Fruit fly (Drosophila melanogaster) whole organism, embryonic: ENCODE data around the gene CG10947.

Experiments used
- ATbp ChIP-seq: fragments of 200-800 bp; sonication (Bioruptor generic); optimal IDR thresholded peaks from 2 replicates; lab custom pipeline; 2017; ENCODE audit warnings: missing biosample characterization, mild to moderate bottlenecking, missing genetic modification characterization, missing genetic modification reagents
- CG12219 ChIP-seq: fragments of 200-800 bp; sonication (Bioruptor generic); optimal IDR thresholded peaks from 3 replicates; lab custom pipeline; 2018; ENCODE audit warnings: missing biosample characterization, mild to moderate bottlenecking, missing genetic modification characterization
- CG1233 ChIP-seq: fragments of 200-800 bp; sonication (Bioruptor generic); optimal IDR thresholded peaks from 4 replicates; lab custom pipeline; 2018; ENCODE audit warnings: missing biosample characterization, mild to moderate bottlenecking, missing genetic modification characterization
- CG13775 ChIP-seq: fragments of 200-800 bp; sonication (Bioruptor generic); optimal IDR thresholded peaks from 3 replicates; lab custom pipeline; 2017; ENCODE audit warnings: missing biosample characterization, mild to moderate bottlenecking, missing genetic modification characterization
- CG14014 ChIP-seq: fragments of 200-800 bp; sonication (Bioruptor generic); IDR thresholded peaks from 2 replicates; pipeline ENCODE4 v1.3.6; 2022; ENCODE audit warnings: missing biosample characterization, missing genetic modification characterization
- CG1792 ChIP-seq: fragments of 200-800 bp; sonication (Bioruptor generic); optimal IDR thresholded peaks from 2 replicates; lab custom pipeline; 2016; ENCODE audit warnings: missing biosample characterization, missing genetic modification characterization
- CG30020 ChIP-seq: fragments of 200-800 bp; optimal IDR thresholded peaks from 2 replicates; lab custom pipeline; 2019; ENCODE audit warnings: missing biosample characterization, mild to moderate bottlenecking, missing genetic modification characterization, moderate library complexity
- CG30431 ChIP-seq: fragments of 200-800 bp; sonication (Bioruptor generic); optimal IDR thresholded peaks from 2 replicates; lab custom pipeline; 2017; ENCODE audit warnings: missing biosample characterization, missing genetic modification characterization
- CG32532 ChIP-seq: fragments of 200-800 bp; sonication (Bioruptor generic); IDR thresholded peaks from 2 replicates; pipeline ENCODE4 v1.3.6; 2022; ENCODE audit warnings: missing biosample characterization, missing genetic modification characterization
- CG4707 ChIP-seq: fragments of 200-800 bp; sonication (Bioruptor generic); optimal IDR thresholded peaks from 2 replicates; lab custom pipeline; 2018; ENCODE audit warnings: missing biosample characterization, mild to moderate bottlenecking, missing genetic modification characterization, moderate library complexity
- CG4730 ChIP-seq: fragments of 200-800 bp; sonication (Bioruptor generic); IDR thresholded peaks from 2 replicates; pipeline ENCODE4 v1.3.6; 2022; ENCODE audit warnings: missing biosample characterization, missing genetic modification characterization
- CG6791 ChIP-seq: fragments of 200-800 bp; sonication (Bioruptor generic); IDR thresholded peaks from 3 replicates; pipeline ENCODE4 v1.3.6; 2022; ENCODE audit warnings: missing biosample characterization, missing genetic modification characterization; ENCODE audit not compliant: partially characterized antibody
- CG7786 ChIP-seq: fragments of 200-800 bp; sonication (Bioruptor generic); optimal IDR thresholded peaks from 2 replicates; lab custom pipeline; 2016; ENCODE audit warnings: missing biosample characterization, missing genetic modification characterization
- CG7839 ChIP-seq: fragments of 200-800 bp; sonication (Bioruptor generic); optimal IDR thresholded peaks from 3 replicates; lab custom pipeline; 2018; ENCODE audit warnings: missing biosample characterization, mild to moderate bottlenecking, missing genetic modification characterization, moderate library complexity
- CG8281 ChIP-seq: fragments of 200-800 bp; sonication (Bioruptor generic); optimal IDR thresholded peaks from 2 replicates; lab custom pipeline; 2018; ENCODE audit warnings: missing biosample characterization, mild to moderate bottlenecking, missing genetic modification characterization, moderate library complexity
- CG8290 ChIP-seq, 3 experiments: fragments of 200-800 bp; sonication (Bioruptor generic); optimal IDR thresholded peaks; 2 replicates each; lab custom pipeline; 2016 to 2019; ENCODE audit warnings: missing biosample characterization in 3 of 3, missing genetic modification characterization in 3 of 3, mild to moderate bottlenecking in 2 of 3, moderate library complexity in 1 of 3
- CG8388 ChIP-seq: fragments of 200-800 bp; sonication (Bioruptor generic); optimal IDR thresholded peaks from 2 replicates; lab custom pipeline; 2019; ENCODE audit warnings: missing biosample characterization, mild to moderate bottlenecking, missing genetic modification characterization, moderate library complexity
- Ets65A ChIP-seq: fragments of 200-800 bp; sonication (Bioruptor generic); peaks from one replicate; lab custom pipeline; 2016; ENCODE audit warnings: missing biosample characterization, missing genetic modification characterization
- Fer1 ChIP-seq: fragments of 200-800 bp; sonication (Bioruptor generic); optimal IDR thresholded peaks from 2 replicates; lab custom pipeline; 2017; ENCODE audit warnings: missing biosample characterization, mild to moderate bottlenecking, missing genetic modification characterization
- Fer3 ChIP-seq: fragments of 200-800 bp; sonication (Bioruptor generic); optimal IDR thresholded peaks from 2 replicates; lab custom pipeline; 2018; ENCODE audit warnings: missing biosample characterization, mild to moderate bottlenecking, missing genetic modification characterization, moderate library complexity
- HLH4C ChIP-seq: fragments of 200-800 bp; sonication (Bioruptor generic); IDR thresholded peaks from 3 replicates; pipeline ENCODE4 v1.3.6; 2022; ENCODE audit warnings: missing biosample characterization, missing genetic modification characterization; ENCODE audit not compliant: partially characterized antibody
- Hr78 ChIP-seq, 2 experiments: fragments of 200-800 bp in 1 of 2; fragments of >200 bp in 1 of 2; sonication (Bioruptor generic) in 1 of 2; optimal IDR thresholded peaks; 2 replicates each; lab custom pipeline; 2017 to 2019; ENCODE audit warnings: missing biosample characterization in 2 of 2, missing genetic modification characterization in 2 of 2, mild to moderate bottlenecking in 1 of 2, moderate library complexity in 1 of 2
- Med ChIP-seq: fragments of 200-800 bp; sonication (Bioruptor generic); peaks from one replicate; lab custom pipeline; 2016; ENCODE audit warnings: missing biosample characterization, missing genetic modification characterization, mild to moderate bottlenecking, inconsistent platforms, moderate library complexity
- Nf-YA ChIP-seq: fragments of 200-800 bp; sonication (Bioruptor generic); IDR thresholded peaks from 2 replicates; pipeline ENCODE4 v1.3.6; 2022; ENCODE audit warnings: missing biosample characterization, missing genetic modification characterization
- Nf-YC ChIP-seq: fragments of 200-800 bp; optimal IDR thresholded peaks from 3 replicates; lab custom pipeline; 2019; ENCODE audit warnings: missing biosample characterization, mild to moderate bottlenecking, missing genetic modification characterization, moderate library complexity
- Ssrp ChIP-seq: fragments of 200-800 bp; sonication (Bioruptor generic); optimal IDR thresholded peaks from 2 replicates; lab custom pipeline; 2018; ENCODE audit warnings: missing biosample characterization, mild to moderate bottlenecking, missing genetic modification characterization, moderate library complexity
- Trl ChIP-seq, 3 experiments: fragments of >200 bp in 2 of 3; fragments of 200-800 bp in 1 of 3; sonication (Bioruptor generic) in 1 of 3; optimal IDR thresholded peaks; 2 replicates in 1 of 3; 3 replicates in 2 of 3; lab custom pipeline; 2016 to 2017; ENCODE audit warnings: missing biosample characterization in 1 of 3, missing genetic modification characterization in 1 of 3
- ase ChIP-seq: fragments of 200-800 bp; sonication (Bioruptor generic); IDR thresholded peaks from 3 replicates; pipeline ENCODE4 v1.3.6; 2022; ENCODE audit warnings: missing biosample characterization, missing genetic modification characterization
- bowl ChIP-seq: fragments of 200-800 bp; sonication (Bioruptor generic); IDR thresholded peaks from 2 replicates; pipeline ENCODE4 v1.3.6; 2022; ENCODE audit warnings: missing biosample characterization, missing genetic modification characterization
- ems ChIP-seq: fragments of 200-800 bp; sonication (Bioruptor generic); optimal IDR thresholded peaks from 3 replicates; lab custom pipeline; 2016; ENCODE audit warnings: missing biosample characterization, missing genetic modification characterization
- fd102C ChIP-seq: fragments of 200-800 bp; sonication (Bioruptor generic); optimal IDR thresholded peaks from 2 replicates; lab custom pipeline; 2018; ENCODE audit warnings: missing biosample characterization, mild to moderate bottlenecking, missing genetic modification characterization, moderate library complexity
- gsb-n ChIP-seq: fragments of 200-800 bp; sonication (Bioruptor generic); optimal IDR thresholded peaks from 3 replicates; lab custom pipeline; 2018; ENCODE audit warnings: missing biosample characterization, mild to moderate bottlenecking, missing genetic modification characterization
- hkb ChIP-seq, 2 experiments: fragments of 200-800 bp in 1 of 2; fragments of >200 bp in 1 of 2; sonication (Bioruptor generic) in 1 of 2; IDR thresholded peaks in 1 of 2; optimal IDR thresholded peaks in 1 of 2; 2 replicates each; pipeline versions ENCODE4 v1.3.6 to Lab custom; 2017 to 2022; ENCODE audit warnings: missing biosample characterization in 1 of 2, missing genetic modification characterization in 1 of 2
- hth ChIP-seq: fragments of >200 bp; optimal IDR thresholded peaks from 2 replicates; lab custom pipeline; 2017; ENCODE audit warnings: inconsistent platforms
- kah ChIP-seq: fragments of 200-800 bp; sonication (Bioruptor generic); optimal IDR thresholded peaks from 2 replicates; lab custom pipeline; 2018; ENCODE audit warnings: missing biosample characterization, mild to moderate bottlenecking, missing genetic modification characterization
- pb ChIP-seq: fragments of 200-800 bp; sonication (Bioruptor generic); optimal IDR thresholded peaks from 3 replicates; lab custom pipeline; 2016; ENCODE audit warnings: missing biosample characterization, missing genetic modification characterization
- scrt ChIP-seq: fragments of 200-800 bp; sonication (Bioruptor generic); optimal IDR thresholded peaks from 2 replicates; lab custom pipeline; 2018; ENCODE audit warnings: missing biosample characterization, mild to moderate bottlenecking, missing genetic modification characterization, moderate library complexity
- slou ChIP-seq: fragments of 200-800 bp; sonication (Bioruptor generic); optimal IDR thresholded peaks from 3 replicates; lab custom pipeline; 2016; ENCODE audit warnings: missing biosample characterization, missing genetic modification characterization
- sna ChIP-seq: fragments of 200-800 bp; sonication (Bioruptor generic); IDR thresholded peaks from 2 replicates; pipeline ENCODE4 v1.3.6; 2022; ENCODE audit warnings: missing biosample characterization, missing genetic modification characterization; ENCODE audit not compliant: partially characterized antibody
- sr ChIP-seq: fragments of 200-800 bp; sonication (Bioruptor generic); IDR thresholded peaks from 3 replicates; pipeline ENCODE4 v1.3.6; 2022; ENCODE audit warnings: missing biosample characterization, missing genetic modification characterization
- tgo ChIP-seq: fragments of 200-800 bp; sonication (Bioruptor generic); IDR thresholded peaks from 3 replicates; pipeline ENCODE4 v1.3.6; 2022; ENCODE audit warnings: missing biosample characterization, missing genetic modification characterization
- trh ChIP-seq: fragments of 200-800 bp; sonication (Bioruptor generic); optimal IDR thresholded peaks from 2 replicates; lab custom pipeline; 2016; ENCODE audit warnings: missing biosample characterization, missing genetic modification characterization
- vnd ChIP-seq: fragments of 200-800 bp; sonication (Bioruptor generic); IDR thresholded peaks from 3 replicates; pipeline ENCODE4 v1.3.6; 2022; ENCODE audit warnings: missing biosample characterization, missing genetic modification characterization; ENCODE audit not compliant: partially characterized antibody
- vvl ChIP-seq: fragments of 200-800 bp; sonication (Bioruptor generic); IDR thresholded peaks from 2 replicates; pipeline ENCODE4 v1.3.6; 2022; ENCODE audit warnings: missing biosample characterization, missing genetic modification characterization
- zfh1 ChIP-seq: fragments of 200-800 bp; sonication (Bioruptor generic); IDR thresholded peaks from 3 replicates; pipeline ENCODE4 v1.3.6; 2022; ENCODE audit warnings: missing biosample characterization, missing genetic modification characterization

CG10947 gene

dm6 chr2L:20370151-20370550 is 44.4 kb downstream of the CG10947 start (continued):
- peak; percentile 2 for TF ChIP-seq CG13775
- no peak for TF ChIP-seq CG4730 (GFP tag; lab: Robert Waterston, UW)
- TF ChIP-seq ase (GFP tag; lab: Robert Waterston, UW) = no peak
- no peak for TF ChIP-seq slou
- no peak for TF ChIP-seq Nf-YA (GFP tag; lab: Robert Waterston, UW)
- no peak for TF ChIP-seq ems (GFP tag; lab: Kevin White, UChicago)
- TF ChIP-seq Nf-YC (tag; lab: Kevin White, UChicago) = no peak
- no peak for TF ChIP-seq CG6791 (GFP tag; lab: Robert Waterston, UW)
- no peak for TF ChIP-seq vnd (GFP tag; lab: Robert Waterston, UW)
- TF ChIP-seq CG7839 (tag; lab: Kevin White, UChicago) = no peak
- no peak for TF ChIP-seq CG30020 (tag; lab: Kevin White, UChicago)
- TF ChIP-seq zfh1 = 0 out of 3 replicates have a peak, but pooled peaks have one; percentile 5
- no peak for TF ChIP-seq CG4707 (GFP tag; lab: Kevin White, UChicago)
- no peak for TF ChIP-seq CG12219
- TF ChIP-seq fd102C (GFP tag; lab: Kevin White, UChicago) = no peak
- no peak for TF ChIP-seq CG7786 (GFP tag; lab: Kevin White, UChicago)
- peak; percentile 4 for TF ChIP-seq gsb-n (tag; lab: Kevin White, UChicago)
- peak; percentile 19 for TF ChIP-seq CG30431 (GFP tag; lab: Kevin White, UChicago)
- TF ChIP-seq CG8388 = peak; percentile 24
- TF ChIP-seq Trl (optimal IDR thresholded peaks at IDR 0.05; lab: Kevin White, UChicago) = no peak
- TF ChIP-seq Trl (GFP tag; optimal IDR thresholded peaks at IDR 0.05; lab: Kevin White, UChicago) = no peak
- TF ChIP-seq HLH4C (GFP tag; lab: Robert Waterston, UW) = no peak
- no peak for TF ChIP-seq tgo (GFP tag; lab: Robert Waterston, UW)
- TF ChIP-seq vvl (GFP tag; lab: Robert Waterston, UW) = 0 out of 2 replicates have a peak, but pooled peaks have one; percentile 18
- no peak for TF ChIP-seq CG1233 (GFP tag; lab: Kevin White, UChicago)
- TF ChIP-seq pb = no peak
- TF ChIP-seq Fer1 (GFP tag; lab: Kevin White, UChicago) = no peak
- TF ChIP-seq CG8281 = no peak
- no peak for TF ChIP-seq CG1792 (GFP tag; lab: Kevin White, UChicago)

dm6 chr2L:20352727-20353126 is 61.9 kb downstream of the CG10947 start:
- TF ChIP-seq hkb (optimal IDR thresholded peaks at IDR 0.05; lab: Kevin White, UChicago) (no peak), hkb (GFP tag; IDR thresholded peaks at IDR 0.05; lab: Robert Waterston, UW) (no peak), vvl (GFP tag; lab: Robert Waterston, UW) (peak; percentile 30; the same call in 1 of the 2 replicates), Fer3 (tag; lab: Kevin White, UChicago) (no peak), sna (GFP tag; lab: Robert Waterston, UW) (0 out of 2 replicates have a peak, but pooled peaks have one; percentile 24), Ssrp (tag; lab: Kevin White, UChicago) (no peak), CG30431 (GFP tag; lab: Kevin White, UChicago) (no peak), Ets65A (GFP tag; lab: Kevin White, UChicago) (peak; percentile 63), sr (GFP tag; lab: Robert Waterston, UW) (peak; percentile 50; the same call in 1 of the 3 replicates), Med (GFP tag; lab: Kevin White, UChicago) (peak; percentile 23)

DNA sequence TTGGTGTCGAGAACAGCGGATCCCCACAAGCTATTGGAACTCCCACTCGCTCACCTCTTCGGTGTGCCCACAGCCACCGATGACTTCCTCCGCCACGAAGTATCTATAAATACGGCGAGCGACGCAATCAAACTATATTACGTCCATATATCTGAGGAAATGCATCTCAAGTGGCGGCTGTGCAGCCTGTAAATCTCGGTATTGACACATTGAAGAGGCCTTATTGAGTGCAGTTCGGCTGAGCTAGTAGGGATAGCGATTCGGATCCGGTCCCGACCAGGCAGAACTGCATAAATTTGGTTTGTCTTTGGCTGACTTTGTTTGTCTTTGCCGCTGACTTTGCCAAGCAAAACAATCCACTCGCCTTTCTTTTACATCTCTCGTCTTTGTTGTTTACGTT is 62.4 kb downstream of the CG10947 start:
- no peak for TF ChIP-seq scrt (GFP tag; lab: Kevin White, UChicago)
- TF ChIP-seq trh (GFP tag; lab: Kevin White, UChicago) = no peak
- no peak for TF ChIP-seq CG32532 (GFP tag; lab: Robert Waterston, UW)
- peak; percentile 83 for TF ChIP-seq sr (GFP tag; lab: Robert Waterston, UW)
- TF ChIP-seq kah (GFP tag; lab: Kevin White, UChicago) = peak; percentile 0
- TF ChIP-seq bowl (GFP tag; lab: Robert Waterston, UW) = no peak
- no peak for TF ChIP-seq CG8290 (GFP tag; optimal IDR thresholded peaks at IDR 0.05; lab: Kevin White, UChicago)
- TF ChIP-seq CG8290 (tag; optimal IDR thresholded peaks at IDR 0.05; lab: Kevin White, UChicago) = no peak
- no peak for TF ChIP-seq Hr78 (GFP tag; optimal IDR thresholded peaks at IDR 0.05; lab: Kevin White, UChicago)
- TF ChIP-seq ATbp (GFP tag; lab: Kevin White, UChicago) = peak; percentile 7
- TF ChIP-seq CG8281 = peak; percentile 97
- no peak for TF ChIP-seq CG14014 (GFP tag; lab: Robert Waterston, UW)
- TF ChIP-seq hth (lab: Kevin White, UChicago) = no peak
- TF ChIP-seq vvl (GFP tag; lab: Robert Waterston, UW) = no peak
